Worm (Caenorhabditis elegans) whole organism, late embryonic: ENCODE data around the gene F43C9.2.

Source experiments
- fax-1 ChIP-seq: sonication (generic microtip); optimal IDR thresholded peaks from 2 replicates; lab custom pipeline; 2016; ENCODE audit warnings: missing genotype, missing genetic modification characterization, missing compliant biosample characterization
- pha-2 ChIP-seq: sonication (generic microtip); optimal IDR thresholded peaks from 2 replicates; lab custom pipeline; 2017; ENCODE audit warnings: mild to moderate bottlenecking, missing genetic modification characterization, missing compliant biosample characterization
- sox-4 ChIP-seq: sonication (generic microtip); optimal IDR thresholded peaks from 2 replicates; lab custom pipeline; 2017; ENCODE audit warnings: mild to moderate bottlenecking, missing genetic modification characterization, inconsistent platforms, missing compliant biosample characterization
- tbx-2 ChIP-seq: sonication (generic microtip); optimal IDR thresholded peaks from 2 replicates; lab custom pipeline; 2016; ENCODE audit warnings: missing genetic modification characterization, missing compliant biosample characterization
- ztf-16 ChIP-seq: sonication (generic microtip); optimal IDR thresholded peaks from 2 replicates; lab custom pipeline; 2017; ENCODE audit warnings: missing genetic modification characterization, missing compliant biosample characterization

DNA sequence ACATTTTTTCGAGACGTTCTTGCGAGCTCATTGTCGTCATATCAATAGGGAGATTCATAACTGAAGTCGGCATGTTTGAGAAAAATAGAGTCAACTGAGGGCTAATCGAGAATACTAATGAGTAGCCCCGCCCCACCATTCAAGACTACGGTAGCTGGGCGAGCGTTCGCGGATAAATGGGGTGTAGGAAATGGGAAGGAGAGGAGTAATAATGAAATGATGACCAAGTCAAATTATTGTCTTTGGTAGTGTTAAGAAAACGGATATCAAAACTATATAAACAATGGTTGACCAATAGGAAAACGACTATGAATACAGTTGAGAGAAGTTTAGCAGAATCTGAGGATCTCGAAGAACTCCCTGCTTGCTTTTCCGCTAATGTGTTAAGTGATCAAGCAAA is 21.9 kb upstream of the F43C9.2 start, which contains the start of gene mls-2:
- TF ChIP-seq sox-4 (tag; lab: Kevin White, UChicago) (no peak), tbx-2 (no peak), fax-1 (no peak), ztf-16 (no peak), pha-2 (tag; lab: Kevin White, UChicago) (no peak)
